Worm (Caenorhabditis elegans) whole organism, L2 larva: ENCODE data around the gene T19B10.12.

Experiments used
- C34F6.9 ChIP-seq: fragments of 150-350 bp; optimal IDR thresholded peaks from 2 replicates; lab custom pipeline; 2014; ENCODE audit warnings: missing biosample characterization, missing genetic modification characterization
- F13H6.1 ChIP-seq: sonication (generic microtip); optimal IDR thresholded peaks from 2 replicates; lab custom pipeline; 2016; ENCODE audit warnings: missing genetic modification characterization, missing compliant biosample characterization
- R02D3.7 ChIP-seq: fragments of 150-350 bp; optimal IDR thresholded peaks from 2 replicates; lab custom pipeline; 2014; ENCODE audit warnings: missing biosample characterization, missing genetic modification characterization
- Y55F3AM.14 ChIP-seq: fragments of 200-800 bp; sonication (Bioruptor generic); optimal IDR thresholded peaks from 2 replicates; lab custom pipeline; 2018; ENCODE audit warnings: mild to moderate bottlenecking, missing genetic modification characterization, missing compliant biosample characterization
- ZK546.5 ChIP-seq: sonication (generic microtip); optimal IDR thresholded peaks from 2 replicates; lab custom pipeline; 2017; ENCODE audit warnings: missing biosample characterization, missing genetic modification characterization
- alr-1 ChIP-seq: fragments of 150-350 bp; optimal IDR thresholded peaks from 2 replicates; lab custom pipeline; 2014; ENCODE audit warnings: missing biosample characterization, missing genetic modification characterization
- aly-2 ChIP-seq: fragments of 150-350 bp; optimal IDR thresholded peaks from 2 replicates; lab custom pipeline; 2014; ENCODE audit warnings: missing biosample characterization, missing genetic modification characterization
- blmp-1 ChIP-seq: sonication (generic microtip); optimal IDR thresholded peaks from 2 replicates; lab custom pipeline; 2017; ENCODE audit warnings: missing genetic modification characterization, mild to moderate bottlenecking, missing compliant biosample characterization, antibody characterized with exemption, moderate library complexity; ENCODE audit not compliant: insufficient read depth
- ceh-16 ChIP-seq: fragments of 150-350 bp; optimal IDR thresholded peaks from 2 replicates; lab custom pipeline; 2014; ENCODE audit warnings: missing biosample characterization, missing genetic modification characterization
- ceh-82 ChIP-seq: fragments of 150-350 bp; optimal IDR thresholded peaks from 2 replicates; lab custom pipeline; 2014; ENCODE audit warnings: missing biosample characterization, missing genetic modification characterization
- crh-2 ChIP-seq: sonication (generic microtip); optimal IDR thresholded peaks from 2 replicates; lab custom pipeline; 2017; ENCODE audit warnings: missing biosample characterization, missing genetic modification characterization
- dmd-4 ChIP-seq: sonication (generic microtip); optimal IDR thresholded peaks from 2 replicates; lab custom pipeline; 2017; ENCODE audit warnings: missing biosample characterization, missing genetic modification characterization
- egl-27 ChIP-seq: sonication (generic microtip); optimal IDR thresholded peaks from 3 replicates; lab custom pipeline; 2017; ENCODE audit warnings: missing biosample characterization, missing genetic modification reagents, missing genetic modification characterization
- elt-1 ChIP-seq: fragments of 150-350 bp; optimal IDR thresholded peaks from 2 replicates; lab custom pipeline; 2014; ENCODE audit warnings: missing biosample characterization, missing genetic modification characterization
- elt-3 ChIP-seq: sonication (generic microtip); optimal IDR thresholded peaks from 2 replicates; lab custom pipeline; 2017; ENCODE audit warnings: missing biosample characterization, missing genetic modification characterization
- fos-1 ChIP-seq: fragments of 150-350 bp; optimal IDR thresholded peaks from 2 replicates; lab custom pipeline; 2014; ENCODE audit warnings: missing biosample characterization, missing genetic modification characterization
- gmeb-1 ChIP-seq: fragments of 150-350 bp; optimal IDR thresholded peaks from 2 replicates; lab custom pipeline; 2014; ENCODE audit warnings: missing biosample characterization, missing genetic modification characterization
- lin-13 ChIP-seq: fragments of 150-350 bp; optimal IDR thresholded peaks from 2 replicates; lab custom pipeline; 2014; ENCODE audit warnings: missing biosample characterization, missing genetic modification reagents, missing genetic modification characterization
- lin-39 ChIP-seq: fragments of 150-350 bp; optimal IDR thresholded peaks from 2 replicates; lab custom pipeline; 2014; ENCODE audit warnings: missing biosample characterization, missing genetic modification reagents, missing genetic modification characterization
- lsy-2 ChIP-seq, 2 experiments: fragments of 150-350 bp in 1 of 2; sonication (generic microtip) in 1 of 2; optimal IDR thresholded peaks; 2 replicates each; lab custom pipeline; 2014 to 2017; ENCODE audit warnings: missing biosample characterization in 2 of 2, missing genetic modification characterization in 2 of 2
- mbf-1 ChIP-seq: sonication (generic microtip); optimal IDR thresholded peaks from 2 replicates; lab custom pipeline; 2017; ENCODE audit warnings: missing biosample characterization, missing genetic modification characterization
- nhr-10 ChIP-seq: sonication (generic microtip); optimal IDR thresholded peaks from 2 replicates; lab custom pipeline; 2017; ENCODE audit warnings: missing biosample characterization, missing genetic modification characterization
- nhr-12 ChIP-seq: fragments of 150-350 bp; optimal IDR thresholded peaks from 2 replicates; lab custom pipeline; 2014; ENCODE audit warnings: missing biosample characterization, missing genetic modification characterization
- nhr-129 ChIP-seq: fragments of 150-350 bp; optimal IDR thresholded peaks from 2 replicates; lab custom pipeline; 2014; ENCODE audit warnings: missing biosample characterization, missing genetic modification characterization
- nhr-21 ChIP-seq: fragments of 150-350 bp; optimal IDR thresholded peaks from 2 replicates; lab custom pipeline; 2014; ENCODE audit warnings: missing biosample characterization, missing genetic modification characterization
- nhr-23 ChIP-seq: fragments of 150-350 bp; optimal IDR thresholded peaks from 2 replicates; lab custom pipeline; 2014; ENCODE audit warnings: missing biosample characterization, missing genetic modification reagents, missing genetic modification characterization
- nhr-237 ChIP-seq: fragments of 150-350 bp; optimal IDR thresholded peaks from 2 replicates; lab custom pipeline; 2014; ENCODE audit warnings: missing biosample characterization, missing genetic modification characterization
- peb-1 ChIP-seq: fragments of 150-350 bp; optimal IDR thresholded peaks from 2 replicates; lab custom pipeline; 2014; ENCODE audit warnings: missing biosample characterization, missing genetic modification characterization
- sem-4 ChIP-seq: fragments of 150-350 bp; optimal IDR thresholded peaks from 2 replicates; lab custom pipeline; 2014; ENCODE audit warnings: missing biosample characterization, missing genetic modification reagents, missing genetic modification characterization
- skn-1 ChIP-seq: sonication (generic microtip); optimal IDR thresholded peaks from 2 replicates; lab custom pipeline; 2017; ENCODE audit warnings: missing biosample characterization, missing genetic modification characterization
- sma-9 ChIP-seq, 2 experiments: fragments of 150-350 bp in 1 of 2; sonication (generic microtip) in 1 of 2; optimal IDR thresholded peaks; 2 replicates each; lab custom pipeline; 2014 to 2016; ENCODE audit warnings: missing genetic modification characterization in 2 of 2, mild to moderate bottlenecking in 1 of 2, missing biosample characterization in 1 of 2, missing compliant biosample characterization in 1 of 2, missing genetic modification reagents in 1 of 2, moderate library complexity in 1 of 2
- snpc-4 ChIP-seq: fragments of 150-350 bp; optimal IDR thresholded peaks from 2 replicates; lab custom pipeline; 2014; ENCODE audit warnings: missing biosample characterization, missing genetic modification characterization
- unc-39 ChIP-seq: fragments of 150-350 bp; optimal IDR thresholded peaks from 2 replicates; lab custom pipeline; 2014; ENCODE audit warnings: missing biosample characterization, missing genetic modification characterization
- ztf-11 ChIP-seq: sonication (generic microtip); optimal IDR thresholded peaks from 2 replicates; lab custom pipeline; 2017; ENCODE audit warnings: missing biosample characterization, missing genetic modification characterization
- ztf-4 ChIP-seq: fragments of 150-350 bp; optimal IDR thresholded peaks from 2 replicates; lab custom pipeline; 2014; ENCODE audit warnings: missing biosample characterization, missing genetic modification characterization

The T19B10.12 gene

ce11 chrV:11228653-11229173 is 22.1 kb upstream of the T19B10.12 start, which contains the start of gene pqn-70 (continued):
- TF ChIP-seq nhr-12 (peak; percentile 9), Y55F3AM.14 (GFP tag; lab: Kevin White, UChicago) (peak; percentile 29), nhr-129 (tag; lab: Kevin White, UChicago) (peak; percentile 81), fos-1 (tag; lab: Kevin White, UChicago) (peak; percentile 55), crh-2 (peak; percentile 89), alr-1 (tag; lab: Kevin White, UChicago) (no peak), lin-39 (tag; lab: Kevin White, UChicago) (no peak), nhr-23 (tag; lab: Kevin White, UChicago) (no peak), R02D3.7 (no peak), F13H6.1 (tag; lab: Kevin White, UChicago) (peak; percentile 84), sma-9 (GFP tag; optimal IDR thresholded peaks at IDR 0.05; lab: Kevin White, UChicago) (peak; percentile 87), sma-9 (tag; optimal IDR thresholded peaks at IDR 0.05; lab: Kevin White, UChicago) (no peak), ztf-4 (tag; lab: Kevin White, UChicago) (peak; percentile 59), egl-27 (tag; lab: Kevin White, UChicago) (peak; percentile 45), aly-2 (tag; lab: Kevin White, UChicago) (no peak), elt-3 (tag; lab: Kevin White, UChicago) (no peak), C34F6.9 (peak; percentile 92), elt-1 (tag; lab: Kevin White, UChicago) (no peak), dmd-4 (tag; lab: Kevin White, UChicago) (no peak), ztf-11 (no peak), skn-1 (tag; lab: Kevin White, UChicago) (no peak)

ce11 chrV:11231177-11231576 is 19.7 kb upstream of the T19B10.12 start:
- TF ChIP-seq blmp-1 (tag; lab: Kevin White, UChicago) = peak; percentile 53
- TF ChIP-seq nhr-129 (tag; lab: Kevin White, UChicago) = no peak

- TF ChIP-seq nhr-10 = no peak
- TF ChIP-seq elt-3 (tag; lab: Kevin White, UChicago) = no peak
- no peak for TF ChIP-seq crh-2
- TF ChIP-seq blmp-1 (tag; lab: Kevin White, UChicago) = no peak
- no peak for TF ChIP-seq nhr-21 (tag; lab: Kevin White, UChicago)
- TF ChIP-seq Y55F3AM.14 (GFP tag; lab: Kevin White, UChicago) = no peak
- TF ChIP-seq lsy-2 (tag; optimal IDR thresholded peaks at IDR 0.05; lab: Kevin White, UChicago) = no peak
- no peak for TF ChIP-seq R02D3.7
- TF ChIP-seq lin-39 (tag; lab: Kevin White, UChicago) = no peak
- TF ChIP-seq ceh-82 (tag; lab: Kevin White, UChicago) = no peak
- TF ChIP-seq F13H6.1 (tag; lab: Kevin White, UChicago) = no peak
- TF ChIP-seq nhr-237 (tag; lab: Kevin White, UChicago) = no peak
- TF ChIP-seq fos-1 (tag; lab: Kevin White, UChicago) = no peak
- no peak for TF ChIP-seq gmeb-1 (tag; lab: Kevin White, UChicago)
- no peak for TF ChIP-seq ZK546.5
Observed at ce11 chrV:11234350-11234749, 16.5 kb upstream of the T19B10.12 start, which contains the start of gene T19B10.5. Gene T19B10.5 (plus strand): TSS chrV:11234650.

ce11 chrV:11235876-11236275 is 15.0 kb upstream of the T19B10.12 start:
- TF ChIP-seq aly-2 (tag; lab: Kevin White, UChicago) = no peak
- TF ChIP-seq sem-4 (tag; lab: Kevin White, UChicago) = no peak
- no peak for TF ChIP-seq alr-1 (tag; lab: Kevin White, UChicago)
- no peak for TF ChIP-seq nhr-10
- TF ChIP-seq lsy-2 (tag; optimal IDR thresholded peaks at IDR 0.05; lab: Kevin White, UChicago) = peak in 1 of 2 experiments; percentile 7
- no peak for TF ChIP-seq ceh-16
- TF ChIP-seq nhr-237 (tag; lab: Kevin White, UChicago) = no peak
- TF ChIP-seq fos-1 (tag; lab: Kevin White, UChicago) = peak; percentile 64
- TF ChIP-seq peb-1 (tag; lab: Kevin White, UChicago) = no peak
- TF ChIP-seq mbf-1 = no peak
- TF ChIP-seq lin-39 (tag; lab: Kevin White, UChicago) = no peak
- TF ChIP-seq lin-13 (GFP tag; lab: Kevin White, UChicago) = no peak
- TF ChIP-seq unc-39 (tag; lab: Kevin White, UChicago) = no peak
- TF ChIP-seq snpc-4 (tag; lab: Kevin White, UChicago) = no peak
- no peak for TF ChIP-seq ztf-11
- no peak for TF ChIP-seq Y55F3AM.14 (GFP tag; lab: Kevin White, UChicago)
- no peak for TF ChIP-seq F13H6.1 (tag; lab: Kevin White, UChicago)
